Worm (Caenorhabditis elegans) whole organism, L2 larva: Measurements from ENCODE around the gene Y105C5B.5.

Experiments used
- F13H6.1 ChIP-seq: sonication (generic microtip); optimal IDR thresholded peaks from 2 replicates; lab custom pipeline; 2016; ENCODE audit warnings: missing genetic modification characterization, missing compliant biosample characterization
- R02D3.7 ChIP-seq: fragments of 150-350 bp; optimal IDR thresholded peaks from 2 replicates; lab custom pipeline; 2014; ENCODE audit warnings: missing biosample characterization, missing genetic modification characterization
- ama-1 ChIP-seq: fragments of 150-350 bp; optimal IDR thresholded peaks from 2 replicates; lab custom pipeline; 2018; ENCODE audit warnings: inconsistent platforms
- egl-27 ChIP-seq: sonication (generic microtip); optimal IDR thresholded peaks from 3 replicates; lab custom pipeline; 2017; ENCODE audit warnings: missing biosample characterization, missing genetic modification reagents, missing genetic modification characterization
- nhr-10 ChIP-seq: sonication (generic microtip); optimal IDR thresholded peaks from 2 replicates; lab custom pipeline; 2017; ENCODE audit warnings: missing biosample characterization, missing genetic modification characterization
- nhr-12 ChIP-seq: fragments of 150-350 bp; optimal IDR thresholded peaks from 2 replicates; lab custom pipeline; 2014; ENCODE audit warnings: missing biosample characterization, missing genetic modification characterization
- nhr-129 ChIP-seq: fragments of 150-350 bp; optimal IDR thresholded peaks from 2 replicates; lab custom pipeline; 2014; ENCODE audit warnings: missing biosample characterization, missing genetic modification characterization
- nhr-237 ChIP-seq: fragments of 150-350 bp; optimal IDR thresholded peaks from 2 replicates; lab custom pipeline; 2014; ENCODE audit warnings: missing biosample characterization, missing genetic modification characterization
- nhr-77 ChIP-seq: fragments of 150-350 bp; optimal IDR thresholded peaks from 2 replicates; lab custom pipeline; 2014; ENCODE audit warnings: missing biosample characterization, missing genetic modification characterization
- unc-39 ChIP-seq: fragments of 150-350 bp; optimal IDR thresholded peaks from 2 replicates; lab custom pipeline; 2014; ENCODE audit warnings: missing biosample characterization, missing genetic modification characterization
- unc-62 ChIP-seq: fragments of 150-350 bp; optimal IDR thresholded peaks from 2 replicates; lab custom pipeline; 2014; ENCODE audit warnings: missing biosample characterization, missing genetic modification reagents, missing genetic modification characterization
- zag-1 ChIP-seq: fragments of 150-350 bp; optimal IDR thresholded peaks from 2 replicates; lab custom pipeline; 2014; ENCODE audit warnings: missing biosample characterization, missing genetic modification characterization

- TF ChIP-seq nhr-12, result no peak
- TF ChIP-seq nhr-10, result no peak
- TF ChIP-seq F13H6.1, result no peak
- TF ChIP-seq ama-1 (lab: Kevin White, UChicago), result no peak
- TF ChIP-seq R02D3.7 (tag; lab: Kevin White, UChicago), result no peak
- no peak for TF ChIP-seq zag-1 (tag; lab: Kevin White, UChicago)
- TF ChIP-seq nhr-77 (tag; lab: Kevin White, UChicago), result no peak
- no peak for TF ChIP-seq unc-39 (tag; lab: Kevin White, UChicago)
- TF ChIP-seq unc-62 (GFP tag; lab: Kevin White, UChicago), result no peak
- no peak for TF ChIP-seq nhr-237 (tag; lab: Kevin White, UChicago)
- TF ChIP-seq egl-27 (tag; lab: Kevin White, UChicago), result no peak
- TF ChIP-seq nhr-129 (tag; lab: Kevin White, UChicago), result no peak
Measured at ce11 chrIV:15923000-15923399, 22.0 kb upstream of the Y105C5B.5 start.
